Worm (Caenorhabditis elegans) whole organism, L4/young adult: ENCODE measurements around the gene lbp-4.

Experiments used
- W03F9.2 ChIP-seq: fragments of 150-350 bp; optimal IDR thresholded peaks from 2 replicates; lab custom pipeline; 2014; ENCODE audit warnings: missing biosample characterization, missing genetic modification characterization
- dao-5 ChIP-seq: sonication (generic microtip); optimal IDR thresholded peaks from 2 replicates; lab custom pipeline; 2016; ENCODE audit warnings: missing genotype, missing genetic modification characterization, moderate library complexity, missing compliant biosample characterization
- him-1 ChIP-seq: sonication (generic microtip); optimal IDR thresholded peaks from 2 replicates; lab custom pipeline; 2016; ENCODE audit warnings: missing genotype, missing genetic modification reagents, missing genetic modification characterization, missing compliant biosample characterization

DNA sequence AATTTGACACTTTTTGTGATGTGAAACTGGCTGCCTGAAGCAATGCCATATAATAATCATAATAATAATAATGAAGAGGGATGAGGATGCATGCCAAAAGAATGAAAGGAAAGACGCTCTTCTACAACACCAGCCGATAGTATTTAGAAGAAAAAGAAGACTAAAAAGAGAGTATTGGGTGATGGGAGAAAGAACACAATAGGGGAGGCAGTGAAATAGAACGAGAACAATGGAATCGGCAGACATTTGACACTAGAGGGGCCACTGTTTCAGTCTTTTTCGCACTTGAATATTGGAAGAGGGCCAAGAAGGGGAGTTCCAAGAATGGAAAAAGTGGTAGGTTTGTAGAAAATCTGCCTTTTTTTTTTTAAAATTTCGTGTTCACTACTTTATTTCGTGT lies 26.8 kb downstream of the lbp-4 start, which contains the start of gene memo-1:
- no peak for TF ChIP-seq him-1 (tag; lab: Kevin White, UChicago)
- no peak for TF ChIP-seq dao-5 (tag; lab: Kevin White, UChicago)
- no peak for TF ChIP-seq W03F9.2 (tag; lab: Kevin White, UChicago)
